Worm (Caenorhabditis elegans) whole organism, mixed stage, embryonic: ENCODE results near the gene ZK1307.3.

Source experiments
- elt-3 ChIP-seq: fragments of 150-350 bp; optimal IDR thresholded peaks from 2 replicates; lab custom pipeline; 2014; ENCODE audit warnings: missing biosample characterization, missing genetic modification characterization
- mep-1 ChIP-seq: fragments of 150-350 bp; optimal IDR thresholded peaks from 2 replicates; lab custom pipeline; 2017; ENCODE audit warnings: missing biosample characterization, missing genetic modification reagents, missing genetic modification characterization, inconsistent platforms
- nhr-12 ChIP-seq: fragments of 150-350 bp; optimal IDR thresholded peaks from 2 replicates; lab custom pipeline; 2014; ENCODE audit warnings: missing biosample characterization, missing genetic modification characterization
- nhr-28 ChIP-seq: fragments of 150-350 bp; optimal IDR thresholded peaks from 2 replicates; lab custom pipeline; 2014; ENCODE audit warnings: missing biosample characterization, missing genetic modification characterization

ce11 chrII:9668959-9669358 is 16.1 kb upstream of the ZK1307.3 start, which contains the start of gene taf-8:
- TF ChIP-seq nhr-28 (tag; lab: Kevin White, UChicago) (no peak), nhr-12 (tag; lab: Kevin White, UChicago) (no peak), mep-1 (tag; lab: Kevin White, UChicago) (no peak), elt-3 (tag; lab: Kevin White, UChicago) (no peak)
